Worm (Caenorhabditis elegans) whole organism, mixed stage, embryonic: Measurements from ENCODE around the gene D1054.1.

Experiments used
- M03D4.4 ChIP-seq: sonication (generic microtip); optimal IDR thresholded peaks from 2 replicates; lab custom pipeline; 2017; ENCODE audit warnings: mild to moderate bottlenecking, missing genetic modification characterization, missing compliant biosample characterization
- blmp-1 ChIP-seq: fragments of 150-350 bp; optimal IDR thresholded peaks from 2 replicates; lab custom pipeline; 2014; ENCODE audit warnings: missing biosample characterization, missing genetic modification characterization
- ceh-39 ChIP-seq: fragments of 150-350 bp; optimal IDR thresholded peaks from 2 replicates; lab custom pipeline; 2014; ENCODE audit warnings: missing biosample characterization, missing genetic modification characterization
- ceh-43 ChIP-seq: fragments of 200-800 bp; sonication (Bioruptor generic); optimal IDR thresholded peaks from 2 replicates; lab custom pipeline; 2018; ENCODE audit warnings: mild to moderate bottlenecking, missing genetic modification characterization, moderate library complexity, missing compliant biosample characterization
- ces-1 ChIP-seq: fragments of 150-350 bp; optimal IDR thresholded peaks from 2 replicates; lab custom pipeline; 2014; ENCODE audit warnings: missing biosample characterization, missing genetic modification reagents, missing genetic modification characterization
- cnd-1 ChIP-seq: fragments of 200-800 bp; sonication (Bioruptor generic); optimal IDR thresholded peaks from 2 replicates; lab custom pipeline; 2018; ENCODE audit warnings: mild to moderate bottlenecking, missing genetic modification characterization, missing compliant biosample characterization
- drap-1 ChIP-seq: fragments of 200-800 bp; sonication (Bioruptor generic); optimal IDR thresholded peaks from 3 replicates; lab custom pipeline; 2018; ENCODE audit warnings: mild to moderate bottlenecking, missing genetic modification characterization, missing compliant biosample characterization
- elt-1 ChIP-seq: sonication (generic microtip); optimal IDR thresholded peaks from 2 replicates; lab custom pipeline; 2017; ENCODE audit warnings: missing genetic modification characterization, mild to moderate bottlenecking, missing compliant biosample characterization, antibody characterized with exemption, moderate library complexity, borderline replicate concordance; ENCODE audit not compliant: insufficient read depth
- elt-3 ChIP-seq: fragments of 150-350 bp; optimal IDR thresholded peaks from 2 replicates; lab custom pipeline; 2014; ENCODE audit warnings: missing biosample characterization, missing genetic modification characterization
- flh-1 ChIP-seq: fragments of 200-800 bp; sonication (Bioruptor generic); optimal IDR thresholded peaks from 2 replicates; lab custom pipeline; 2018; ENCODE audit warnings: mild to moderate bottlenecking, missing genetic modification characterization, moderate library complexity, missing compliant biosample characterization
- ham-2 ChIP-seq: fragments of 200-800 bp; sonication (Bioruptor generic); optimal IDR thresholded peaks from 2 replicates; lab custom pipeline; 2018; ENCODE audit warnings: mild to moderate bottlenecking, missing genetic modification characterization, missing compliant biosample characterization
- hlh-1 ChIP-seq: fragments of 150-350 bp; optimal IDR thresholded peaks from 2 replicates; lab custom pipeline; 2014; ENCODE audit warnings: missing biosample characterization, missing genetic modification reagents, missing genetic modification characterization
- lin-32 ChIP-seq: fragments of 200-800 bp; sonication (Bioruptor generic); optimal IDR thresholded peaks from 2 replicates; lab custom pipeline; 2018; ENCODE audit warnings: mild to moderate bottlenecking, missing genetic modification characterization, missing compliant biosample characterization
- lsy-2 ChIP-seq: fragments of 150-350 bp; optimal IDR thresholded peaks from 2 replicates; lab custom pipeline; 2014; ENCODE audit warnings: missing biosample characterization, missing genetic modification characterization
- mab-5 ChIP-seq: fragments of 150-350 bp; optimal IDR thresholded peaks from 2 replicates; lab custom pipeline; 2014; ENCODE audit warnings: missing biosample characterization, missing genetic modification characterization
- mep-1 ChIP-seq: fragments of 150-350 bp; optimal IDR thresholded peaks from 2 replicates; lab custom pipeline; 2017; ENCODE audit warnings: missing biosample characterization, missing genetic modification reagents, missing genetic modification characterization, inconsistent platforms
- mls-2 ChIP-seq: sonication (generic microtip); optimal IDR thresholded peaks from 2 replicates; lab custom pipeline; 2016; ENCODE audit warnings: mild to moderate bottlenecking, missing genetic modification characterization, moderate library complexity, missing compliant biosample characterization
- nhr-12 ChIP-seq: fragments of 150-350 bp; optimal IDR thresholded peaks from 2 replicates; lab custom pipeline; 2014; ENCODE audit warnings: missing biosample characterization, missing genetic modification characterization
- nhr-2 ChIP-seq: fragments of 150-350 bp; optimal IDR thresholded peaks from 2 replicates; lab custom pipeline; 2014; ENCODE audit warnings: missing biosample characterization, missing genetic modification characterization
- nhr-28 ChIP-seq: fragments of 150-350 bp; optimal IDR thresholded peaks from 2 replicates; lab custom pipeline; 2014; ENCODE audit warnings: missing biosample characterization, missing genetic modification characterization
- nhr-76 ChIP-seq: sonication (generic microtip); optimal IDR thresholded peaks from 2 replicates; lab custom pipeline; 2017; ENCODE audit warnings: missing biosample characterization, missing genetic modification characterization
- pha-4 ChIP-seq: fragments of 150-350 bp; optimal IDR thresholded peaks from 2 replicates; lab custom pipeline; 2018; ENCODE audit warnings: missing biosample characterization, missing genetic modification reagents, missing genetic modification characterization
- sem-2 ChIP-seq: fragments of 200-800 bp; sonication (Bioruptor generic); optimal IDR thresholded peaks from 2 replicates; lab custom pipeline; 2018; ENCODE audit warnings: mild to moderate bottlenecking, missing genetic modification characterization, missing compliant biosample characterization
- snpc-4 ChIP-seq: fragments of 150-350 bp; optimal IDR thresholded peaks from 2 replicates; lab custom pipeline; 2014; ENCODE audit warnings: missing biosample characterization, missing genetic modification characterization
- sptf-1 ChIP-seq: sonication (generic microtip); optimal IDR thresholded peaks from 2 replicates; lab custom pipeline; 2017; ENCODE audit warnings: mild to moderate bottlenecking, missing genetic modification characterization, moderate library complexity, missing compliant biosample characterization
- unc-120 ChIP-seq: sonication (generic microtip); optimal IDR thresholded peaks from 2 replicates; lab custom pipeline; 2017; ENCODE audit warnings: missing genetic modification characterization, missing compliant biosample characterization; ENCODE audit not compliant: poor library complexity, severe bottlenecking
- unc-39 ChIP-seq: fragments of 150-350 bp; optimal IDR thresholded peaks from 2 replicates; lab custom pipeline; 2014; ENCODE audit warnings: missing biosample characterization, missing genetic modification characterization
- zip-8 ChIP-seq: fragments of 150-350 bp; optimal IDR thresholded peaks from 2 replicates; lab custom pipeline; 2014; ENCODE audit warnings: missing biosample characterization, missing genetic modification characterization
- ztf-11 ChIP-seq: fragments of 150-350 bp; optimal IDR thresholded peaks from 2 replicates; lab custom pipeline; 2014; ENCODE audit warnings: missing biosample characterization, missing genetic modification characterization

Gene D1054.1

DNA sequence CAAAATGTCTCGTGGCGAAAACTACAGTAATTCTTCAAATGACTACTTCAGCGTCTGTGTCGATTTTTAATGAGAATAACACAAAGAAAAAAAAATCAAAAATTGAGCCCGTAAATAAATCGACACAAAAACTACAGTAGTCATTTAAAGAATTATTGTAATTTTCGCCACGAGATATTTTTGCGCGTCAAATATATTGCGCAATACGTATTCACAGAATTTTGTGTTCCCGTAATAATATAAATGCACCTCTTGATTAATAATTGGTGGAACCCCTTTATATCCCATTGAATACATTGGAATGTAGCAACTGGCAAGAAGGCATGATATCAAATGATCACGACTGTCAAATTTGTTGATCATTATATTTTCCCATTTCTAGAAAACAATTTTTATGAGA, 1.1 kb downstream of the D1054.1 start:
- no peak for TF ChIP-seq ztf-11 (tag; lab: Kevin White, UChicago)
- no peak for TF ChIP-seq M03D4.4 (tag; lab: Kevin White, UChicago)
- TF ChIP-seq zip-8 (tag; lab: Kevin White, UChicago): peak; percentile 94

DNA sequence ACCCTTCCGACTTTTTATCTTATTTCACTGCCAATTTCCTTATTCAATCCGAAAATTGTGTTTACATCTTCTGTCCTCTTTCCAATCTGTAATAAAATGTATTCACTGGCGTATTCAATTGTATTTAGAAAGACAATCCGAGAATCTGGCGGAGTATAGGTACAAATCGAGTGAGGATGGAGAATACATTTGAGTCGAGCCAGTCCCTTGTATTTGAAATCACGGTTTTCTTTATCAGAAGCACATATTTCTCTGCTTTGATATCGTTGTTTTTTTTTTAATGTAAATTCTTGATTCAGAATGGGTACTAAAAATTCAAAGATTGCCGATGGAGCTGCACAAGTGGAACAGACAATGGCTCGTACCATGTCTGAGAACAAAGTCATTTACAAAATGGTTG, 6.0 kb downstream of the D1054.1 start, which contains the start of gene ocr-1:
ocr-1 (plus strand) TSS at position 301 of the 400 bp plus-strand sequence.
- TF ChIP-seq blmp-1 (tag; lab: Kevin White, UChicago) (no peak), nhr-2 (tag; lab: Kevin White, UChicago) (no peak), ces-1 (GFP tag; lab: Kevin White, UChicago) (no peak), nhr-12 (tag; lab: Kevin White, UChicago) (no peak), lsy-2 (no peak), ham-2 (GFP tag; lab: Kevin White, UChicago) (no peak), unc-120 (no peak), hlh-1 (tag; lab: Kevin White, UChicago) (no peak), mep-1 (tag; lab: Kevin White, UChicago) (no peak), sem-2 (GFP tag; lab: Kevin White, UChicago) (no peak), ceh-43 (GFP tag; lab: Kevin White, UChicago) (no peak), zip-8 (tag; lab: Kevin White, UChicago) (no peak), mls-2 (tag; lab: Kevin White, UChicago) (no peak), snpc-4 (tag; lab: Kevin White, UChicago) (no peak), ceh-39 (no peak), mab-5 (tag; lab: Kevin White, UChicago) (no peak), sptf-1 (tag; lab: Kevin White, UChicago) (no peak), pha-4 (no peak)

DNA sequence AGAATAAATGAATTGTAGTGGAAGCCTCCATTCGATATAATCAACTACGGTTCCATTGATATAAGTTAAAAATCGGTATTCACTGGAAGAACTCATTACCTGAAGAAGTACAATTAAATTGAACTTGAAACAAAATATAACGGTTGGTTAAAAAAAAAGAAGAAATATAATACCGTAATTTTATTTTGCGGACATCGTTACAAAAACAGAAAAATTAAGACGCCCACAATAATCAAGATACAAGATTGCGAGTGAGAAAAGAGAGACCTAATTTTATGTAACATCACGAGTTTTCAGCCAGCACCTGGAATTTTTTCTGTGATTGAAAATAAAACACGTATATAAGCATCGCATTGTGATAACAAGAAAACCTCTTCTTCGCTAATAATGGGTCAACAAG, 7.3 kb downstream of the D1054.1 start, which contains the start of gene sre-6:
sre-6 (minus strand) TSS at position 101 of the 400 bp plus-strand sequence.
- TF ChIP-seq lin-32 (no peak), snpc-4 (tag; lab: Kevin White, UChicago) (no peak), flh-1 (GFP tag; lab: Kevin White, UChicago) (no peak), nhr-2 (tag; lab: Kevin White, UChicago) (no peak), mep-1 (tag; lab: Kevin White, UChicago) (no peak), nhr-28 (tag; lab: Kevin White, UChicago) (no peak), cnd-1 (tag; lab: Kevin White, UChicago) (no peak), ham-2 (GFP tag; lab: Kevin White, UChicago) (no peak)

DNA sequence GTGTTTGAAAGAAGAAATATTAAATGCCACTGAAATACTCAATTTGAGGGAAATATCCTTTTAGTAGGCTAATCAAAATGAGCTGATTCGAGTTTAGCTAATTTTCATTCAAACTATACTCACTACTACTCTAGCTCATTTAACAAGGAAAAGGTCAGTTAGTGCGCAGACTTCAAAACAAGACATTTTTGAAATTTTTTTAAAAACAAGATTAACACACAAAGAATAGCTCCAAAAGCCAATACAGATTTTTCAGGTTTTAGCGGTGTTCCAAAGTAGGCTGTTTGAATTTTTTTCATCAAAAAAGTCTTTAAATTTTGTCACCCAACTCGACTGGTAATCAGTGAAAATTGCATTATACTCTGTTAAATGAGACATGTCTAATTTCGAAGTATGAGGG, 9.2 kb downstream of the D1054.1 start:
- TF ChIP-seq nhr-28 (tag; lab: Kevin White, UChicago) (no peak), cnd-1 (tag; lab: Kevin White, UChicago) (no peak), ces-1 (GFP tag; lab: Kevin White, UChicago) (no peak), sem-2 (GFP tag; lab: Kevin White, UChicago) (no peak), flh-1 (GFP tag; lab: Kevin White, UChicago) (no peak), elt-3 (no peak), mab-5 (tag; lab: Kevin White, UChicago) (no peak), ztf-11 (tag; lab: Kevin White, UChicago) (no peak)

DNA sequence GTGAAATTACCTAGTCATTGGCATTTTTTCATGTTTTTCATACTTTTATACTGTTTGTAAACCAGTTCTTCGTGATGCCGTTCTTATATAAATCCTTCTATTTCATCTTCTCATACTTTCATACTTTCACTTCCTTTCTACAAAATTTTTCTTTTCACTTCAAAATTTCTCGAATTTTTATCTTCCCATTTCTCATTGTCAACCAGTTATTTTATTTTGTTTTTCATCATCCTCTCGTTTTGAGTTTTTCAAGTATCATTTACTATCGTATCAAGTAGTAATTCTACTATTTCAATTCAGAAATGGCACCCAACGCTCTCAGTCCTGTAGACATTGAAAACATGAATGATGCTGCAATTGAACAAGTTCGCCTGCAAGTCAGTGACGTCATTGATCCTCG, 11.4 kb downstream of the D1054.1 start, which contains the start of gene F28H7.8:
F28H7.8 (plus strand) TSS at position 301 of the 400 bp plus-strand sequence.
- no peak for TF ChIP-seq pha-4
- TF ChIP-seq mls-2 (tag; lab: Kevin White, UChicago): no peak
- no peak for TF ChIP-seq nhr-28 (tag; lab: Kevin White, UChicago)
- TF ChIP-seq elt-3: no peak
- TF ChIP-seq ceh-39: no peak
- TF ChIP-seq mab-5 (tag; lab: Kevin White, UChicago): no peak
- no peak for TF ChIP-seq nhr-2 (tag; lab: Kevin White, UChicago)
- no peak for TF ChIP-seq drap-1 (GFP tag; lab: Kevin White, UChicago)
- TF ChIP-seq nhr-76 (tag; lab: Kevin White, UChicago): no peak
- no peak for TF ChIP-seq ceh-43 (GFP tag; lab: Kevin White, UChicago)
- no peak for TF ChIP-seq nhr-12 (tag; lab: Kevin White, UChicago)
- TF ChIP-seq elt-1: no peak

DNA sequence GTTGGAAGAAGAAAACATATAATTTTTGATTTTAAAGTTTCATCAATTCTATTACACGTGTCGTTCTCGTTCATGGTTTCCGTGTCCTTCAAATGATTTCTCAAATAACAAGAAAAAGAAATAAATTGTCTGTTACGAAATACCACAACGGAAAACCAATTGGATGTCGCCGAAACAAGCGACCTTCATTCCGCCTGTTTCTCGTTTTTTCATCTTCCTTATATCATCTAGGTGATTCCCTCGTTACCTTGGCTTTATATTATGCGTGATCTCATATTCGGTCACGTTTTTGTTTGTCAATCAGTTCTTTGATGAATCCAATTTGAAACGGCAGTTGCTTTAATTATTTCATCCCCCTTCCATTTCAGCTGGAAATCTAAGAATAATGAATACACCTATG, 12.9 kb downstream of the D1054.1 start:
- TF ChIP-seq lsy-2 (no peak), sptf-1 (tag; lab: Kevin White, UChicago) (no peak), unc-39 (tag; lab: Kevin White, UChicago) (no peak), elt-3 (no peak), cnd-1 (tag; lab: Kevin White, UChicago) (no peak)
- TF ChIP-seq, all 35 proteins: peak for 0
